Worm (Caenorhabditis elegans) whole organism, young adult: Measurements from ENCODE around the gene chil-18.
"Not testable (repeated sequence)": the region's sequence is repeated elsewhere in the genome, so short reads cannot be mapped to it uniquely, and the experiment has no call there.

Experiments
- D2030.7 ChIP-seq: fragments of 200-800 bp; sonication (Bioruptor generic); IDR thresholded peaks from 2 replicates; pipeline ENCODE4 v1.3.6; 2022; ENCODE audit warnings: missing genetic modification reagents, missing genetic modification characterization, missing compliant biosample characterization
- F22D6.2 ChIP-seq: sonication (generic microtip); optimal IDR thresholded peaks from 2 replicates; lab custom pipeline; 2016; ENCODE audit warnings: mild to moderate bottlenecking, missing genetic modification characterization, missing compliant biosample characterization
- F23B12.7 ChIP-seq: sonication (generic microtip); optimal IDR thresholded peaks from 2 replicates; lab custom pipeline; 2017; ENCODE audit warnings: missing genetic modification characterization, mild to moderate bottlenecking, missing compliant biosample characterization, antibody characterized with exemption, moderate library complexity; ENCODE audit not compliant: insufficient read depth
- F52B5.7 ChIP-seq: sonication (generic microtip); optimal IDR thresholded peaks from 2 replicates; lab custom pipeline; 2016; ENCODE audit warnings: mild to moderate bottlenecking, missing genetic modification characterization, missing compliant biosample characterization
- F57A8.1 ChIP-seq: fragments of 200-800 bp; sonication (Bioruptor generic); optimal IDR thresholded peaks from 2 replicates; lab custom pipeline; 2018; ENCODE audit warnings: mild to moderate bottlenecking, missing genetic modification characterization, moderate library complexity, missing compliant biosample characterization
- F57C9.4 ChIP-seq: sonication (generic microtip); optimal IDR thresholded peaks from 2 replicates; lab custom pipeline; 2017; ENCODE audit warnings: mild to moderate bottlenecking, missing genetic modification characterization, missing compliant biosample characterization
- K12H6.12 ChIP-seq: fragments of 200-800 bp; sonication (Bioruptor generic); optimal IDR thresholded peaks from 2 replicates; lab custom pipeline; 2018; ENCODE audit warnings: mild to moderate bottlenecking, missing genetic modification characterization, missing compliant biosample characterization
- Y79H2A.3 ChIP-seq: fragments of 200-800 bp; sonication (Bioruptor generic); conservative IDR thresholded peaks from 2 replicates; pipeline ENCODE4 v1.3.6; 2022; ENCODE audit warnings: missing genetic modification reagents, missing genetic modification characterization, missing compliant biosample characterization
- attf-3 ChIP-seq: fragments of 200-800 bp; sonication (Bioruptor generic); conservative IDR thresholded peaks from 2 replicates; pipeline ENCODE4 v1.3.6; 2022; ENCODE audit warnings: missing genetic modification reagents, missing genetic modification characterization, missing compliant biosample characterization
- cebp-2 ChIP-seq: fragments of 200-800 bp; sonication (Bioruptor generic); IDR thresholded peaks from 2 replicates; pipeline ENCODE4 v1.3.6; 2022; ENCODE audit warnings: missing genetic modification characterization, missing compliant biosample characterization
- ceh-58 ChIP-seq: fragments of 200-800 bp; sonication (Bioruptor generic); IDR thresholded peaks from 2 replicates; pipeline ENCODE4 v1.3.6; 2022; ENCODE audit warnings: missing genetic modification characterization, missing compliant biosample characterization
- dpff-1 ChIP-seq: sonication (generic microtip); optimal IDR thresholded peaks from 2 replicates; lab custom pipeline; 2017; ENCODE audit warnings: mild to moderate bottlenecking, missing genetic modification characterization, missing compliant biosample characterization
- egrh-3 ChIP-seq: fragments of 200-800 bp; sonication (Bioruptor generic); IDR thresholded peaks from 2 replicates; pipeline ENCODE4 v1.3.6; 2022; ENCODE audit warnings: missing genetic modification reagents, missing genetic modification characterization, missing compliant biosample characterization
- fkh-3 ChIP-seq: sonication (generic microtip); optimal IDR thresholded peaks from 2 replicates; lab custom pipeline; 2016; ENCODE audit warnings: mild to moderate bottlenecking, missing genetic modification characterization, missing compliant biosample characterization
- hlh-12 ChIP-seq: sonication (generic microtip); optimal IDR thresholded peaks from 2 replicates; lab custom pipeline; 2016; ENCODE audit warnings: missing genetic modification characterization, missing compliant biosample characterization
- hmg-1.2 ChIP-seq: fragments of 200-800 bp; sonication (Bioruptor generic); IDR thresholded peaks from 2 replicates; pipeline ENCODE4 v1.3.6; 2022; ENCODE audit warnings: missing genetic modification reagents, missing genetic modification characterization, missing compliant biosample characterization
- lsl-1 ChIP-seq: fragments of 200-800 bp; sonication (Bioruptor generic); optimal IDR thresholded peaks from 2 replicates; lab custom pipeline; 2018; ENCODE audit warnings: mild to moderate bottlenecking, missing genetic modification characterization, moderate library complexity, missing compliant biosample characterization
- lsy-27 ChIP-seq: sonication (generic microtip); optimal IDR thresholded peaks from 2 replicates; lab custom pipeline; 2017; ENCODE audit warnings: missing genetic modification characterization, mild to moderate bottlenecking, missing compliant biosample characterization, antibody characterized with exemption, missing genotype, borderline replicate concordance; ENCODE audit not compliant: insufficient read depth
- mcd-1 ChIP-seq: fragments of 200-800 bp; sonication (Bioruptor generic); IDR thresholded peaks from 2 replicates; pipeline ENCODE4 v1.3.6; 2022; ENCODE audit warnings: missing genetic modification reagents, missing genetic modification characterization, missing compliant biosample characterization
- mel-28 ChIP-seq: sonication (generic microtip); optimal IDR thresholded peaks from 2 replicates; lab custom pipeline; 2016; ENCODE audit warnings: borderline replicate concordance, mild to moderate bottlenecking, missing genetic modification characterization, missing compliant biosample characterization
- mxl-1 ChIP-seq: sonication (generic microtip); optimal IDR thresholded peaks from 2 replicates; lab custom pipeline; 2016; ENCODE audit warnings: missing genetic modification characterization, missing compliant biosample characterization
- nfyb-1 ChIP-seq: fragments of 200-800 bp; sonication (Bioruptor generic); IDR thresholded peaks from 2 replicates; pipeline ENCODE4 v1.3.6; 2022; ENCODE audit warnings: missing genetic modification reagents, missing genetic modification characterization, missing compliant biosample characterization
- nhr-179 ChIP-seq: sonication (generic microtip); optimal IDR thresholded peaks from 2 replicates; lab custom pipeline; 2016; ENCODE audit warnings: mild to moderate bottlenecking, missing genetic modification characterization, missing compliant biosample characterization
- nhr-80 ChIP-seq: sonication (generic microtip); optimal IDR thresholded peaks from 2 replicates; lab custom pipeline; 2016; ENCODE audit warnings: missing genetic modification characterization, missing compliant biosample characterization
- pbrm-1 ChIP-seq: fragments of 200-800 bp; sonication (Bioruptor generic); IDR thresholded peaks from 2 replicates; pipeline ENCODE4 v1.3.6; 2022; ENCODE audit warnings: missing genetic modification reagents, missing genetic modification characterization, missing compliant biosample characterization
- rec-8 ChIP-seq, 2 experiments: sonication (generic microtip); optimal IDR thresholded peaks; 2 replicates each; lab custom pipeline; 2016; ENCODE audit warnings: mild to moderate bottlenecking in 2 of 2, missing genetic modification characterization in 2 of 2, missing genetic modification reagents in 2 of 2, missing genotype in 2 of 2, missing biosample characterization in 1 of 2, missing compliant biosample characterization in 1 of 2, moderate library complexity in 1 of 2
- tbx-9 ChIP-seq: sonication (generic microtip); optimal IDR thresholded peaks from 2 replicates; lab custom pipeline; 2016; ENCODE audit warnings: borderline replicate concordance, missing genetic modification characterization, inconsistent platforms, missing compliant biosample characterization
- unc-62 ChIP-seq: fragments of 150-350 bp; optimal IDR thresholded peaks from 2 replicates; lab custom pipeline; 2014; ENCODE audit warnings: missing biosample characterization, missing genetic modification reagents, missing genetic modification characterization
- zfh-2 ChIP-seq: fragments of 200-800 bp; sonication (Bioruptor generic); conservative IDR thresholded peaks from 2 replicates; pipeline ENCODE4 v1.3.6; 2022; ENCODE audit warnings: missing genetic modification reagents, missing genetic modification characterization, missing compliant biosample characterization
- ztf-18 ChIP-seq: sonication (generic microtip); optimal IDR thresholded peaks from 2 replicates; lab custom pipeline; 2016; ENCODE audit warnings: missing genotype, mild to moderate bottlenecking, missing genetic modification characterization, missing compliant biosample characterization
- ztf-26 ChIP-seq: sonication (generic microtip); optimal IDR thresholded peaks from 2 replicates; lab custom pipeline; 2017; ENCODE audit warnings: missing genetic modification characterization, missing compliant biosample characterization

The chil-18 gene

DNA sequence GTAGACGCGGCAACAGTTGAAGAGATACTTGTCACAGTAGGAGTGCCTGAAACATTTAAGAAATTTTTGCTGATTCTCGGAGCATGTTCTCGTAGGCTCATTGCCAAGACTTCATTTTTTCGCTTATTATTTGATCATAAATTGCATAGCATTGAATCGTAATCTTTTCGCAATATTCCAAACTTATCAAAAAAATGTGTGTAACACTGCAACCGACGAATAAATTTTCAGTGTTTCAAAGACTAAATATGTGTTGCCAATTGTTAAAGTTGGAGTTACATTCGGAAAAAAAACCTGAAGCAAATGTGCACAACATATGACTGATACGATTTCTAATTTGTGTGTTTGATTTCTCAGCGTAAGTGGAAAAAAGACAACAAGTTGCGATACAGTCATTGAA lies 11.4 kb downstream of the chil-18 start, which contains the start of gene R09D1.14:
Gene R09D1.14, minus strand, starts transcription at position 101 of the 400 bp plus-strand sequence.
- TF ChIP-seq nfyb-1 (GFP tag; lab: Robert Waterston, UW); mel-28 (tag; lab: Kevin White, UChicago); egrh-3 (GFP tag; lab: Robert Waterston, UW): not testable (repeated sequence)

DNA sequence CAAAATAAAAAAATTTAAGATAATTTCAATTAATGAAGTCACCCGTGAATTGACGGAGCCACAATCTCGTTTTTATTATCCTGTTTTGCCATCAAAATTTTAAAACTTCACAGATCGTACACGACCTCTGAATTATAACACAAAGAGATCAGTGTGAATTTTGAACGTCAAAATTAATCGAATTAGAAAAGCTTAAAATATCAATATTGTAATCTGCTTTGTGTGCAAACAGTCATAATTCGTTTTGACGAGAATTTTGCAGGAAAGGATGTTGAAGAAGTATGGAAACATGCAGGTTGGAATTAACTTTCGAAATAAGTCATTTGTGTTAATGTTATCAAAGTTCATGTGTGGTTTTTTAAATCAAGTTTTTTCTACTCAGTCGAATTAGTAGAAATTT lies 13.8 kb downstream of the chil-18 start, which contains the start of gene chil-21:
Gene chil-21, minus strand, starts transcription at position 101 of the 400 bp plus-strand sequence.
- not testable (repeated sequence) for TF ChIP-seq Y79H2A.3 (GFP tag; lab: Robert Waterston, UW); lsl-1 (GFP tag; lab: Kevin White, UChicago); mel-28 (tag; lab: Kevin White, UChicago)

- no peak for TF ChIP-seq zfh-2 (GFP tag; lab: Robert Waterston, UW)
- no peak for TF ChIP-seq tbx-9 (tag; lab: Kevin White, UChicago)
- no peak for TF ChIP-seq hlh-12 (tag; lab: Kevin White, UChicago)
- TF ChIP-seq hmg-1.2 (GFP tag; lab: Robert Waterston, UW): no peak
- no peak for TF ChIP-seq cebp-2 (GFP tag; lab: Robert Waterston, UW)
- no peak for TF ChIP-seq lsy-27 (tag; lab: Kevin White, UChicago)
- TF ChIP-seq ztf-18 (tag; lab: Kevin White, UChicago): no peak
- no peak for TF ChIP-seq rec-8 (tag; optimal IDR thresholded peaks at IDR 0.05; lab: Kevin White, UChicago)
- no peak for TF ChIP-seq F22D6.2 (tag; lab: Kevin White, UChicago)
- no peak for TF ChIP-seq mcd-1 (GFP tag; lab: Robert Waterston, UW)
These were observed 18.0 kb downstream of the chil-18 start, which contains the start of gene chil-22 for ce11 chrII:9466095-9466494. chil-22 (minus strand) TSS chrII:9466195.

- TF ChIP-seq nhr-80 (tag; lab: Kevin White, UChicago) (peak; percentile 85), attf-3 (GFP tag; lab: Robert Waterston, UW) (no peak)
These were observed 20.3 kb downstream of the chil-18 start, which contains the start of gene chil-23 for ce11 chrII:9468414-9468813. chil-23 (minus strand) TSS chrII:9468611.

- no peak for TF ChIP-seq dpff-1 (tag; lab: Kevin White, UChicago)
- TF ChIP-seq nhr-179: no peak
- TF ChIP-seq K12H6.12 (tag; lab: Kevin White, UChicago): no peak
These were observed 22.0 kb downstream of the chil-18 start, which contains the start of gene T19H5.6 for ce11 chrII:9470027-9470426. T19H5.6 (minus strand) TSS chrII:9470221.

- no peak for TF ChIP-seq pbrm-1
- no peak for TF ChIP-seq ceh-58 (GFP tag; lab: Robert Waterston, UW)
- no peak for TF ChIP-seq mcd-1 (GFP tag; lab: Robert Waterston, UW)
- no peak for TF ChIP-seq ztf-26 (tag; lab: Kevin White, UChicago)
- TF ChIP-seq F57A8.1: no peak
- TF ChIP-seq F57C9.4 (tag; lab: Kevin White, UChicago): no peak
- TF ChIP-seq F22D6.2 (tag; lab: Kevin White, UChicago): no peak
- no peak for TF ChIP-seq mxl-1 (tag; lab: Kevin White, UChicago)
- no peak for TF ChIP-seq F52B5.7
- TF ChIP-seq fkh-3 (tag; lab: Kevin White, UChicago): no peak
- no peak for TF ChIP-seq D2030.7 (GFP tag; lab: Robert Waterston, UW)
- TF ChIP-seq unc-62 (GFP tag; lab: Kevin White, UChicago): no peak
- TF ChIP-seq F23B12.7: no peak
These were observed 26.5 kb downstream of the chil-18 start, which contains the start of the genes chil-25 and chil-26 for ce11 chrII:9474367-9475105. chil-25 (minus strand) TSS chrII:9474467. chil-26 (plus strand) TSS chrII:9475055.
